Worm (Caenorhabditis elegans) whole organism, L2 larva: Measurements from ENCODE around the gene dyf-11.
A peak's percentile ranks its signal among the peaks of the same experiment; 100 is the strongest.

Experiments used
- aly-2 ChIP-seq: fragments of 150-350 bp; optimal IDR thresholded peaks from 2 replicates; lab custom pipeline; 2014; ENCODE audit warnings: missing biosample characterization, missing genetic modification characterization
- fos-1 ChIP-seq: fragments of 150-350 bp; optimal IDR thresholded peaks from 2 replicates; lab custom pipeline; 2014; ENCODE audit warnings: missing biosample characterization, missing genetic modification characterization
- lin-13 ChIP-seq: fragments of 150-350 bp; optimal IDR thresholded peaks from 2 replicates; lab custom pipeline; 2014; ENCODE audit warnings: missing biosample characterization, missing genetic modification reagents, missing genetic modification characterization

DNA sequence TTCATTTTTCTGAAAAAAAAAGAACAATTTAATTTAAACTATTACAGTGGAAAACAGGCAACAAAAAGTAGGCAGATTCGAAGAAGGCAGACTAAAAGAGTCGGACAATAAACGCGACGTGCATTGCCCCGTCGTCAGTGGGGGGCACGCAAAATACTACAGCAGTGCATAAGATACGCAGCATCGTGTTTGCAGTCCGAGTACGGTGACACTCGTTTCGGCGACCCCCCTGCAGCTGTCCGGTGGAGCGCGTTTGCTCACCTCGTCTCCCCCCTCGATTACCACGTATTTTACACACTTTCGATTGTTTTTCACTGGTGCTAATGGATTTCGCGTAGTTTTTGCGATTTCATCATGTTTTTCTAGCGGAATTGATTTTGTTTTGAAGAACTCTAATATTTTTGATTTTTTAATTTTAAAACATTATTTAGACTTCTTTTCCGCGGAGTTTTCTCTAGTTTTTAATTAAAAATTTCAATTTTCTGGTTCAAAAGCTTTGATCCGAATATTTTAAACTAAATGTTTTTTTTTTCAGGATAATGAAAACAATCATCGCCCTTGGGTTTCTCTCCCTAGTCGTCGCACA lies 4.6 kb downstream of the dyf-11 start, which contains the start of the genes trap-2 and ile-2:
- TF ChIP-seq aly-2 (no peak), lin-13 (peak; percentile 90), fos-1 (peak; percentile 97)
